Fruit fly (Drosophila melanogaster) whole organism, adult: ENCODE results near the gene Obp99a.

Experiments
- CG11617 ChIP-seq: fragments of 200-800 bp; sonication (Bioruptor generic); optimal IDR thresholded peaks from 2 replicates; lab custom pipeline; 2017; ENCODE audit warnings: mild to moderate bottlenecking, missing biosample characterization, missing genetic modification reagents, missing genetic modification characterization
- CG12768 ChIP-seq: fragments of 200-800 bp; sonication (Bioruptor generic); optimal IDR thresholded peaks from 2 replicates; lab custom pipeline; 2017; ENCODE audit warnings: missing biosample characterization, missing genetic modification characterization, mild to moderate bottlenecking, moderate library complexity, missing genetic modification reagents
- CG14711 ChIP-seq: fragments of 200-800 bp; sonication (Bioruptor generic); optimal IDR thresholded peaks from 2 replicates; lab custom pipeline; 2018; ENCODE audit warnings: missing biosample characterization, mild to moderate bottlenecking, missing genetic modification characterization, moderate library complexity
- CG1620 ChIP-seq: fragments of 200-800 bp; sonication (Bioruptor generic); optimal IDR thresholded peaks from 2 replicates; lab custom pipeline; 2016; ENCODE audit warnings: missing biosample characterization, missing genetic modification characterization
- CG33017 ChIP-seq: fragments of 200-800 bp; sonication (Bioruptor generic); optimal IDR thresholded peaks from 2 replicates; lab custom pipeline; 2018; ENCODE audit warnings: missing biosample characterization, mild to moderate bottlenecking, missing genetic modification characterization, moderate library complexity
- CG5204 ChIP-seq: fragments of 200-800 bp; sonication (Bioruptor generic); optimal IDR thresholded peaks from 2 replicates; lab custom pipeline; 2016; ENCODE audit warnings: missing biosample characterization, missing genetic modification characterization
- CG7045 ChIP-seq: fragments of 200-800 bp; sonication (Bioruptor generic); optimal IDR thresholded peaks from 2 replicates; lab custom pipeline; 2017; ENCODE audit warnings: missing biosample characterization, mild to moderate bottlenecking, missing genetic modification characterization
- Mnt ChIP-seq: fragments of 200-800 bp; sonication (Bioruptor generic); optimal IDR thresholded peaks from 2 replicates; lab custom pipeline; 2016; ENCODE audit warnings: missing biosample characterization, mild to moderate bottlenecking, missing genetic modification characterization
- bab1 ChIP-seq: fragments of 200-800 bp; sonication (Bioruptor generic); optimal IDR thresholded peaks from 3 replicates; lab custom pipeline; 2019; ENCODE audit warnings: missing biosample characterization, mild to moderate bottlenecking, missing genetic modification characterization, moderate library complexity
- cic ChIP-seq: fragments of 200-800 bp; sonication (Bioruptor generic); optimal IDR thresholded peaks from 2 replicates; lab custom pipeline; 2017; ENCODE audit warnings: missing biosample characterization, mild to moderate bottlenecking, missing genetic modification characterization, moderate library complexity
- cnc ChIP-seq, 2 experiments: fragments of >200 bp; optimal IDR thresholded peaks; 2 replicates each; lab custom pipeline; 2017
- kay ChIP-seq: fragments of 200-800 bp; sonication (Bioruptor generic); peaks from one replicate; lab custom pipeline; 2016; ENCODE audit warnings: missing biosample characterization, missing genetic modification characterization, borderline replicate concordance
- toe ChIP-seq: fragments of 200-800 bp; sonication (Bioruptor generic); optimal IDR thresholded peaks from 2 replicates; lab custom pipeline; 2016; ENCODE audit warnings: missing biosample characterization, missing genetic modification characterization

dm6 chr3R:29675333-29675732 is 3.9 kb downstream of the Obp99a start, which contains the start of the genes Bub3 and Cap-D2:
- peak; percentile 66 for TF ChIP-seq CG7045 (GFP tag; lab: Kevin White, UChicago)
- peak; percentile 2 for TF ChIP-seq CG11617
- TF ChIP-seq kay (GFP tag; lab: Kevin White, UChicago) = no peak
- TF ChIP-seq toe (GFP tag; lab: Kevin White, UChicago) = peak; percentile 65
- peak; percentile 3 for TF ChIP-seq CG33017
- TF ChIP-seq bab1 (GFP tag; lab: Kevin White, UChicago) = peak; percentile 72
- TF ChIP-seq CG5204 (GFP tag; lab: Kevin White, UChicago) = peak; percentile 40
- TF ChIP-seq cnc (optimal IDR thresholded peaks at IDR 0.05; lab: Kevin White, UChicago) = no peak
- peak; percentile 36 for TF ChIP-seq CG1620 (GFP tag; lab: Kevin White, UChicago)
- TF ChIP-seq CG14711 (tag; lab: Kevin White, UChicago) = peak; percentile 69
- no peak for TF ChIP-seq cic (GFP tag; lab: Kevin White, UChicago)
- TF ChIP-seq CG12768 (GFP tag; lab: Kevin White, UChicago) = no peak
- TF ChIP-seq Mnt (GFP tag; lab: Kevin White, UChicago) = peak; percentile 5
